Worm (Caenorhabditis elegans) whole organism, L4/young adult: ENCODE data around the gene B0554.7.

Source experiments
- W03F9.2 ChIP-seq: fragments of 150-350 bp; optimal IDR thresholded peaks from 2 replicates; lab custom pipeline; 2014; ENCODE audit warnings: missing biosample characterization, missing genetic modification characterization
- dao-5 ChIP-seq: sonication (generic microtip); optimal IDR thresholded peaks from 2 replicates; lab custom pipeline; 2016; ENCODE audit warnings: missing genotype, missing genetic modification characterization, moderate library complexity, missing compliant biosample characterization
- him-1 ChIP-seq: sonication (generic microtip); optimal IDR thresholded peaks from 2 replicates; lab custom pipeline; 2016; ENCODE audit warnings: missing genotype, missing genetic modification reagents, missing genetic modification characterization, missing compliant biosample characterization

The B0554.7 gene

DNA sequence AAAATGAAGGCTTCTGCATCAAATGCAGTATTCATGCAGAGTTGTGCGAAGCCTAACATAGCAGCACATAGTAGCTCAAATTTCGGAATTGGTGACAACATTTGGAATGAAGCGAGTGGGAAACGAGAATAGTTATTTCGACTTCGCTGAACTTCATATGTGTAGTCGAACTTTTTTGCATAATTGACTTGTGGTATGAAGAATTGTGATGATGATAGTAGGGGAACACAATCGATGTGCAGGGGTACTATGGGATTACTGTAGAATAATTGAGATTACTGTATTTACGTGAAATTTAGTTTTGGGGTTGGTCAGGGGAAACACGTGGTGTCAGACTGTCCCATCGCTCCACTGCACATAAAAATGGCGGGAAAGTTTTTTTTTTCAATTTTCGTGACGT lies at the start of gene B0554.7:
Gene B0554.7, minus strand, starts transcription at position 101 of the 400 bp plus-strand sequence.
- no peak for TF ChIP-seq W03F9.2 (tag; lab: Kevin White, UChicago)
- no peak for TF ChIP-seq him-1 (tag; lab: Kevin White, UChicago)
- no peak for TF ChIP-seq dao-5

DNA sequence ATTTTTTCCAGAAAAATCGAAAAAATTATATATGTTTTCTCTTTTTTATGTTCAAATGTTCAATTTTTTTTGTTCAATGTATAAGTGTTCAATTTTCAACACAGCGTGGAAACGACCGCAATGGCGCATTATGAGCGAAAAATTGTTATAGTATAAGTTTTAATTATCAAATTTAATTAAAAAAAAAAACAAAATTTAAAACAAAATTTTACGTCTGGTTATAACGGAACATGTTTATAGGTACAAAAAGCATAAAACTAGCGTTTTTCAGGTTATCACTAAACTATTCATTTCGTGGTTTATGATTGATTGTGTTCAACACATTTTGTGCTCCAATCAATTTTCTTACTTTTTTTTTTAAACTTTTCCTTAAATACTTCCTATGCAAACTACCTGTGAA lies 48.5 kb upstream of the B0554.7 start, which contains the start of gene nhr-106:
Gene nhr-106, plus strand, starts transcription at position 301 of the 400 bp plus-strand sequence.
- TF ChIP-seq dao-5 (no peak), him-1 (tag; lab: Kevin White, UChicago) (no peak), W03F9.2 (tag; lab: Kevin White, UChicago) (no peak)

DNA sequence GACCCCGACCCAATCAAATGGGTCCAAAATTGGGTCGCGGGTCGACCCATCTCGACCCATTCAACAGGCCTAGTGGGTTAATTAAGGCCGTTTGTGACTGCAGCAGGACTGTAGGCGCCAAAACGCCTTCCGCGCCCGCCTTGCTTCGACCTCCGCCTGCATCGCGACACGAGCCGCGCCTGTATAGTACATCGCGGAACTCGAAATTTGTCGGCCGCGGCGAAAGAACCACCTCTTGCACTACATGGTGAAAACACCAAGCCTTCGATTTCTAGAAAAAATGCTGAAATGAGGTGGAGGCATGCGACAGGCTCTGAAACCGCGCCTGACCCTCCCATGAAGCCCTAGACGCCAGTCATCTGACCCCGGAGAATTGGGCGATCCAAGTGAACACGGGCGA lies 47.2 kb upstream of the B0554.7 start:
- TF ChIP-seq dao-5: no peak
- TF ChIP-seq W03F9.2 (tag; lab: Kevin White, UChicago): no peak
- TF ChIP-seq him-1 (tag; lab: Kevin White, UChicago): no peak

DNA sequence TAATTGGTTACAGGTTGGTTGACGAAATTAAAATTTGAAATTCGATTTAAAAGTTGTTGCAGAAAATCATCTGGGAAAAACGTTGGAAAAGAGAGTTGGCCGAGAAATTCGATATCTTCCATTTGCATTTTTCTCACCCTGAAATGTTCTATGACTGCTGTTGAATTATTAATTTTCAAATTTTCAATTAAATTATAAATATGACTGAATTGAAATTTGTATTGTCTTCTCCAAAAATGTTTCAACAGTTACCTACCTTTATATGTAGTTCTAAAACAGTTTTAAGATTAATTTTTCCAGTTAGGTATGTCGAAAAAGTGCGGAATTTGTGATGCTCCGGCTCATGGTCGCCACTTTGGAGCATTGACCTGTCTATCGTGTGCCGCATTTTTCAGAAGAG lies 45.9 kb upstream of the B0554.7 start, which contains the start of gene nhr-211:
Gene nhr-211, plus strand, starts transcription at position 301 of the 400 bp plus-strand sequence.
- TF ChIP-seq him-1 (tag; lab: Kevin White, UChicago) (no peak), W03F9.2 (tag; lab: Kevin White, UChicago) (no peak), dao-5 (no peak)

DNA sequence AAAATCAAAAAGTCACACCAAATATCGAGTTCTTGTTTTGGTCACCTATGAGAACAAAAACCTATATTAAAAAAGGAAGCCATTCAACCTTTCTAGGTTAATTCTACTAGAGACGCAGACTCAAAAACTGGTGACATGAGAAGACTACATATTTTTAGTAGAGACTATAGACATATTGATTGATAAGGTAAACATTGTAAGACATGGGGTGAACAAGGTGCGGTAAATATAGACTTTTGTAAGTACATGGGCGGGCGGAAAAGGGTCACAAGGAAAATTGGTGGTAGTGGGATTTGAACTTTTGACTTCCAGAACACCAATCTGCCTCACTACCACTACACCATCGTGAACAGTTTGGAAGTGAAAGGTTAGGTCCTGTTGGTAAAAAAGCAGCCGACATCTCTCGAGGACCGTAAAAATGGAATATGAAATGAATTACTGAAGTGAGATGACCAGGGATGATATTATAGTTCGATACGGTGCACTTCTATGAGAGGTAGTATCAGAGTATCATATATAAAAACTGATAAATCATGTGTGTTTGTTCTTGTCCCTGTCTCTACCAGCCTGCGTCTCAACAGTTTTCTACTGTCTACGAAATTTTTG lies 43.6 kb upstream of the B0554.7 start, which contains the start of gene nhr-212:
Gene nhr-212, plus strand, starts transcription at position 573 of the 606 bp plus-strand sequence.
- no peak for TF ChIP-seq dao-5
- no peak for TF ChIP-seq him-1 (tag; lab: Kevin White, UChicago)
- TF ChIP-seq W03F9.2 (tag; lab: Kevin White, UChicago): no peak

DNA sequence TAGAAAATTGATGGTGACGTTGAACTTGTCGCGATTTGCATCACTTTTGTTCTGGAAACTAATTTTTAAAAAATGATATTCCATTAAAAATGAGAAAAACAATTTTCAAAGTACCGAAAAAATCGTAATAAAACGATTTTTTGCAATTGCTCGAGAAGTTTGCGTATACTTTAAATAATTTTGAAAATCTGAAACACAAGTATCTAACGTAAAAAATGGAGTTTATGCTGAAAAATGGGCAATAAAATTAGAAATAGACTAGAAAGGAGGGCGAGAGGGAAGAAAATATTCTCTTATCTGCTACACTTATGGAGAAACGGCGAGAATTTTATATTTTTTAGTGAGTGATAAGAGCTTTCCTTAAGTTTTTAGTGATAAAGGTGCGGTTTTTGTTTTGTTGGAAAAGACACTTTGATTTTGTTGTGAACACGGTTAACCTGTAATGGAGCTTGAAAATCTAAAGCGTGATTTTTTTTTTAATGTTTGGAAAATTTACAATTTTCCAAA lies 42.5 kb upstream of the B0554.7 start, which contains the start of gene nhr-130:
Gene nhr-130, minus strand, starts transcription at position 51 of the 507 bp plus-strand sequence.
- TF ChIP-seq him-1 (tag; lab: Kevin White, UChicago): no peak
- no peak for TF ChIP-seq dao-5
- TF ChIP-seq W03F9.2 (tag; lab: Kevin White, UChicago): no peak

DNA sequence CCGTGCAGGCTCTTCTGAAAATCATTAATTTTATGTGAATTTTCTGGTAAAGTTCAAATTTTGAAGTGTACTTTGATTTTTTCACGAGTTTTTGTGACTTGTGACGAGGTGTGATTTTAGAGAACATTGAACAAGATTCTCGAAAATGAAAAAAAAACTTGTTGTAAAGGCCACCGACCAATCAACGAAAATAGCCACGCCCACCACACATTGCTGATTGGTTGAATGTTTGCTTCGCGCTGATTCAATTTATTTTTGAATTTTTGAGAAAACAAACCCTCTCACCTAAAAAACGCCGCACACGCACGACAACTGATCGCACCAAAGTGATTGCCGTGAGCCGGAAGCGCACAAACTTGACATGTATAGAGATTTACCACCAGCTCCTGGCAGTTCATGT lies 42.0 kb upstream of the B0554.7 start:
- TF ChIP-seq dao-5: no peak
- no peak for TF ChIP-seq him-1 (tag; lab: Kevin White, UChicago)
- no peak for TF ChIP-seq W03F9.2 (tag; lab: Kevin White, UChicago)

DNA sequence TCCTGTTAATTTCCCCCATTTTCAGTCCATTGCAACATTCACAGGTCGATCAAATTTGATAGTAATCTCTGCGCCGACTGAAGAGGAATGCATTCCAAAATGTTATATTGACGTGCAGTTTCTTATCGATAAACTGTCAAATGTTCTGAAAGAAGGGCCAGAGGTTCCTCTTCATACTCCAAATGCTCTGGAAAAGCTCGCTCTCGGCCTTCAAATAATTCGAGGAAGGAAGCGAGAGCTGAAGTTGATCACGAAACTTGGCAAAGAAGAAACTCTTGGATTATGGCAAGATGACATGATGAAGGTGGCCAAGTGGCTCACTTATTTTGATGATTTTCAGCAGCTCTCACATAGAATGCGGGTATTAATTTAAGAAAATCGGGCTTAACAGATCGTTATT lies 38.2 kb upstream of the B0554.7 start:
- TF ChIP-seq dao-5 (no peak), W03F9.2 (tag; lab: Kevin White, UChicago) (no peak), him-1 (tag; lab: Kevin White, UChicago) (no peak)

DNA sequence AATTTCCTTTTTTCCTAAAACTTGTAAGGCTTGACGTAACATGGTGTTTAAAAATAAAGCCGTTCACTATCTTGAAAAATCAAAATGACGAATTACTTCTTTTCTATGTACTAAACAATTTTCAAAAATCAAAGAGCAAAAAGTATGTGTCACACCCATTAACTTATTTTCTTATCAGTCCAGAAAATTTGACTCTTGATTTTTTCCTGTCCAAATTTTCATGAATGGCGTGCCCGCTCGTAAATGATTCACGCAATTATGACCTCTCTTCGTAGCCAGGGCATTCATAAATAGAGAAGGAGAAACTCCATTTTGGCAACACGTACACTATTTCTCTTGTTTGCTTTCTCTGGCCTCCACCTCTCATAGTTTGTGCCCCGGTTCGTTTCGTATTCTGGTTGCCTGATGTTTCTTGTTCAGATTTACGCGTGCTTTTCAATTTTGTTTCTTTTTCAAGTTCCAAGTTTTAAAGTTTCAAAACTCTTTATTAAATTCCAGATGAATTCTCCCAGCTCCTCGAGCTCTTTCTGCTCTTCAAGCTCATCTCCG lies 36.9 kb upstream of the B0554.7 start, which contains the start of gene nhr-55:
Gene nhr-55, plus strand, starts transcription at position 499 of the 549 bp plus-strand sequence.
- TF ChIP-seq W03F9.2 (tag; lab: Kevin White, UChicago) (no peak), dao-5 (no peak), him-1 (tag; lab: Kevin White, UChicago) (no peak)

DNA sequence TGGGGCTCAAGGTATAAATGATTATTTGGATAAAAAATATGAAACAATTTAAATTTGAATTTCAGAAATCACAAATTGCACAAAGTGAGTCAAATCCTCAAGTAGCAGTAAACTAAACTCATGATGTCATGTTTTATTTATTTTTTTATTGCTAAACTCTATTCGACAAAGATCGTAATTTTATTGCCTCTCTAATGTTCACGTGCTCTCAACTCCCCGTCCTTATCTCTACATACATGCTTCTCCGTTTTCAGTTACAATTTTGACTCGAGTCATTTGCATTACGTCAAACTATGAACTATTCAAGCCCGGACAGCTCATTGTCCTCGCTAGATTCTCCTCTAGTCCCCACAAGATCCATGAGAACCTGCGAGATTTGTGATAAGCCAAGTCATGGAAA lies 33.7 kb upstream of the B0554.7 start, which contains the start of gene nhr-99:
Gene nhr-99, plus strand, starts transcription at position 263 of the 400 bp plus-strand sequence.
- no peak for TF ChIP-seq W03F9.2 (tag; lab: Kevin White, UChicago)
- TF ChIP-seq dao-5: no peak
- no peak for TF ChIP-seq him-1 (tag; lab: Kevin White, UChicago)

DNA sequence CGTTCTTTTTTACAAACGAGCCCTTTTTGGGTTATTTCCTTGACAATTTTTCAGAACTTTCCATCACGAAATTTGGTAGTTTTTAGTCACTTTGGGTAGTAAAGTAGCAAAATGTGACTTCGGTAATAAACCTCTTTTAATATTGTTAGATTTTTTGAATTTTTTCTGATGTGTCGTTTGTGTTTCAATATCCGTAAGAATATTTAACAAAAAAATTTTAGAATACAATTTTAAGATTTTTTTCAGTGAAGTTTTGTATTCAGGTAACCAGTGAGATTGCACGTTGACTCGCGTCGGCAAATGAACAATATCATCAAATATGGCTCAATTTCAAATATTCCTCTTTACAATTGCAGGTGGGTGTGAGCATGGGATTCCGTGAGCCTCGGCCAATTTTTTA lies 31.8 kb upstream of the B0554.7 start, which contains the start of gene srt-31:
Gene srt-31, plus strand, starts transcription at position 301 of the 400 bp plus-strand sequence.
- TF ChIP-seq dao-5: no peak
- TF ChIP-seq him-1 (tag; lab: Kevin White, UChicago): no peak
- no peak for TF ChIP-seq W03F9.2 (tag; lab: Kevin White, UChicago)

DNA sequence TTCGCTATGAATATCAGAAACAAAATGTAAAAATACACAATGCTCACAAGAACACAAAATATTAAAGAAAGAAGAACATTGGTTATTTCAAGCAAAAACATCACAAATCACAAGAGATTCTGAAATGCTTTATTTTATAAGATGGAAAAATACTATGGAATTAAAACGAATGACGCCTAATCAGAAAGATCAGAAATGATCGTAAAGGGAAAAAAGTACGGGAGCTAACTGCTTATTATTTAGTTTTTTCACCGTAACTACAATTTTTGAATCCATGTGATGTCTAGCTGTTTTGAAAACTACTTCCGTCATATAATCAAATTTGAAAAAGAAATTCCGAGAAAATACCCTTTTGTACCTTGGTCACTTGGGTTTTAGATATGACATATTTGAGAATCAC lies 27.6 kb upstream of the B0554.7 start, which contains the start of gene srbc-57:
Gene srbc-57, minus strand, starts transcription at position 101 of the 400 bp plus-strand sequence.
- TF ChIP-seq dao-5: no peak

DNA sequence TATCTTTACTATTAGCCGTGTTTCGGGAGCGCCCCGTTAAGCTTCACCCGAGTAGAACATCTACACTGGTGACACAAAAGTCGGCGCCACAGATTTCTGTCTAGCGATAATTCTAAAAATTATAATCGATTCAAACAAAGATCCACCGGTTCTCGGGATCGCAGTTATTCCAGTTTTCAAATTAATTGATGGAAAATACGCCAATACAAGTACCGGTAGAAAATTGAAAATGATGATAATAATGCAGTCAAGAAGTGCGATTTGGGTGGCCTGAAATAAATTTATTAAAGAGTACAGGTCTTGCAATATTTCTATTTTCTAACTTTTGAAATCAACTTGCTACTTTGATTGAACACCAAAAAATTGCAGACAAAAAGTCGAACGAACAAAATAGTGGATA lies 26.7 kb upstream of the B0554.7 start:
- no peak for TF ChIP-seq W03F9.2 (tag; lab: Kevin White, UChicago)
- no peak for TF ChIP-seq dao-5
- no peak for TF ChIP-seq him-1 (tag; lab: Kevin White, UChicago)

DNA sequence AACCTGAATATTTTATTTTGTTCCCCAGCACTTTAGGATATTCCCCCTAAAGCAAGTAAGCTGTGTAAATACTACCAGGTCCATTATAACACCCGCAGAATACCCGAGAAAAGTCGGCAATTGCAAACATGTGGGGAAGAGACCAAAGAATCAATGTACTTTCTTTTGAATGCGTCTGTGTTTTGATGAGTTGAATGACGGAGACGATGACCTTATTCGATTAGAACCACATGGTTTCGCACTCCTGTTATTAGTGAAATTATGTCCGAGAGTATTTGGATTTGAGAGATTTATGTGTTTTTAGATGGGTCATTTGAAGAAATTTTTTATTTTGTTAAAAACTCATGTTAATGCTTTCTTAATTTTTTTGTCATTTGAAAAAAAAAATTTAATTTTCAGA lies 24.5 kb upstream of the B0554.7 start:
- TF ChIP-seq W03F9.2 (tag; lab: Kevin White, UChicago): no peak
- TF ChIP-seq him-1 (tag; lab: Kevin White, UChicago): no peak
- TF ChIP-seq dao-5: no peak
